Fruit fly (Drosophila melanogaster) whole organism, wandering third instar larva: Measurements from ENCODE around the gene sr.

Experiments used
- Hr83 ChIP-seq: fragments of 200-300 bp; sonication (Bioruptor generic); optimal IDR thresholded peaks from 2 replicates; lab custom pipeline; 2016; ENCODE audit warnings: missing biosample characterization, mild to moderate bottlenecking, missing genetic modification characterization, moderate library complexity; ENCODE audit not compliant: poor library complexity, severe bottlenecking
- Jra ChIP-seq: sonication (Bioruptor generic); optimal IDR thresholded peaks from 2 replicates; lab custom pipeline; 2016; ENCODE audit warnings: missing biosample characterization, missing genetic modification characterization
- OdsH ChIP-seq: fragments of 200-800 bp; sonication (Bioruptor generic); optimal IDR thresholded peaks from 2 replicates; lab custom pipeline; 2016; ENCODE audit warnings: missing biosample characterization, mild to moderate bottlenecking, missing genetic modification characterization
- Sp1 ChIP-seq: fragments of 200-800 bp; sonication (Bioruptor generic); optimal IDR thresholded peaks from 3 replicates; lab custom pipeline; 2019; ENCODE audit warnings: missing biosample characterization, mild to moderate bottlenecking, missing genetic modification characterization, moderate library complexity
- dsf ChIP-seq: sonication (Bioruptor generic); optimal IDR thresholded peaks from 2 replicates; lab custom pipeline; 2016; ENCODE audit warnings: missing biosample characterization, missing genetic modification characterization, borderline replicate concordance
- lola ChIP-seq: fragments of >200 bp; optimal IDR thresholded peaks from 2 replicates; lab custom pipeline; 2017; ENCODE audit warnings: missing biosample characterization, missing genetic modification characterization
- pan ChIP-seq: fragments of >200 bp; optimal IDR thresholded peaks from 2 replicates; lab custom pipeline; 2017
- tai ChIP-seq: sonication (Bioruptor generic); optimal IDR thresholded peaks from 2 replicates; lab custom pipeline; 2016; ENCODE audit warnings: missing biosample characterization, missing genetic modification characterization
- usp ChIP-seq: fragments of >200 bp; optimal IDR thresholded peaks from 2 replicates; lab custom pipeline; 2017; ENCODE audit warnings: missing biosample characterization, missing genetic modification characterization

DNA sequence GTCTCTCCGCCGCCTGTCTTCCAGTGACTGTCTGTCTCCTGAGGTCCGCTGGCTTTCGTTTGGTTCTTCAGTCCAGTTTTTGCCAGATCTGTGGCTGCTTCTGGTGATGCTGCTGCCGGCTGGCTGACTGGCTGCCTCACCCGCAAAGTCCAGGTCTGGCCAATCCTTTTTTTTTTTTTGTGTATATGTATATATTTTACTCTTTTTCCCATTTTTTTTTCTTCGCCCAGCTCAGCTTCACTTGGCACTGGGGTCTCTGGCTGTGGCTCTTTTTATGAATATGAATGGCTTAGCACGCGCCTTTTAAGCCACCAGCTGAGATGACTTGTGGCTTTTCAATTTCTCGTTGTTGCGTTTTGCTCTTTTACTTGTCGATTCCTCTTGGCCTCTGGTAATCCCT lies 56.0 kb downstream of the sr start:
- TF ChIP-seq usp (no peak), Hr83 (GFP tag; lab: Kevin White, UChicago) (no peak), dsf (GFP tag; lab: Kevin White, UChicago) (no peak), Jra (GFP tag; lab: Kevin White, UChicago) (no peak), pan (lab: Kevin White, UChicago) (no peak), OdsH (GFP tag; lab: Kevin White, UChicago) (no peak), lola (GFP tag; lab: Kevin White, UChicago) (no peak), tai (GFP tag; lab: Kevin White, UChicago) (no peak), Sp1 (GFP tag; lab: Kevin White, UChicago) (no peak)
